Worm (Caenorhabditis elegans): ENCODE results near the gene nhr-253.

nhr-253 gene

ce11 chrV:440923-441322 is 44.5 kb downstream of the nhr-253 start, which contains the start of gene B0554.7:
Gene B0554.7, minus strand, starts transcription at chrV:441023.
- TF ChIP-seq elt-1 (tag; optimal IDR thresholded peaks at IDR 0.05) (no peak), zag-1 (tag; optimal IDR thresholded peaks at IDR 0.05) (no peak), nhr-21 (tag; optimal IDR thresholded peaks at IDR 0.05) (no peak), unc-62 (GFP tag; optimal IDR thresholded peaks at IDR 0.05) (no peak), Y55F3AM.14 (GFP tag; optimal IDR thresholded peaks at IDR 0.05) (no peak), lin-39 (tag; optimal IDR thresholded peaks at IDR 0.05) (no peak)

ce11 chrV:443193-443592 is 46.8 kb downstream of the nhr-253 start, which contains the start of gene srh-33:
Gene srh-33, minus strand, starts transcription at chrV:443293.
- TF ChIP-seq C34F6.9 (tag; optimal IDR thresholded peaks at IDR 0.05) (no peak), ama-1 (optimal IDR thresholded peaks at IDR 0.05) (no peak), unc-62 (GFP tag; optimal IDR thresholded peaks at IDR 0.05) (no peak), elt-1 (tag; optimal IDR thresholded peaks at IDR 0.05) (no peak), ztf-1 (GFP tag; conservative IDR thresholded peaks at IDR 0.05) (no peak), mbf-1 (tag; optimal IDR thresholded peaks at IDR 0.05) (no peak), egl-27 (tag; optimal IDR thresholded peaks at IDR 0.05) (no peak), R02D3.7 (tag; optimal IDR thresholded peaks at IDR 0.05) (no peak), lin-11 (tag; optimal IDR thresholded peaks at IDR 0.05) (no peak), sma-9 (GFP tag; optimal IDR thresholded peaks at IDR 0.05) (no peak), sma-9 (tag; optimal IDR thresholded peaks at IDR 0.05) (no peak)

- TF ChIP-seq ama-1 (optimal IDR thresholded peaks at IDR 0.05) (no peak), nhr-23 (tag; optimal IDR thresholded peaks at IDR 0.05) (no peak), egl-27 (tag; optimal IDR thresholded peaks at IDR 0.05) (no peak), mdl-1 (tag; optimal IDR thresholded peaks at IDR 0.05) (no peak), nhr-11 (tag; optimal IDR thresholded peaks at IDR 0.05) (no peak), lsy-2 (tag; optimal IDR thresholded peaks at IDR 0.05) (no peak), dmd-4 (tag; optimal IDR thresholded peaks at IDR 0.05) (no peak), sem-4 (tag; optimal IDR thresholded peaks at IDR 0.05) (no peak), aly-2 (tag; optimal IDR thresholded peaks at IDR 0.05) (no peak), elt-3 (tag; optimal IDR thresholded peaks at IDR 0.05) (no peak), mbf-1 (tag; optimal IDR thresholded peaks at IDR 0.05) (no peak), F13H6.1 (tag; optimal IDR thresholded peaks at IDR 0.05) (no peak), ztf-4 (tag; optimal IDR thresholded peaks at IDR 0.05) (no peak), zag-1 (tag; optimal IDR thresholded peaks at IDR 0.05) (no peak), R02D3.7 (tag; optimal IDR thresholded peaks at IDR 0.05) (no peak), lin-11 (tag; optimal IDR thresholded peaks at IDR 0.05) (no peak)
Observed at ce11 chrV:446574-446973, 50.2 kb downstream of the nhr-253 start, which contains the start of gene srh-34. Gene srh-34, minus strand, starts transcription at chrV:446674.

- TF ChIP-seq lsy-2 (tag; optimal IDR thresholded peaks at IDR 0.05), result no peak
- TF ChIP-seq zag-1 (tag; optimal IDR thresholded peaks at IDR 0.05), result no peak
- no peak for TF ChIP-seq mab-5 (tag; optimal IDR thresholded peaks at IDR 0.05)
- TF ChIP-seq elt-1 (tag; optimal IDR thresholded peaks at IDR 0.05), result no peak
- no peak for TF ChIP-seq ama-1 (optimal IDR thresholded peaks at IDR 0.05)
- no peak for TF ChIP-seq elt-3 (tag; optimal IDR thresholded peaks at IDR 0.05)
- no peak for TF ChIP-seq R02D3.7 (tag; optimal IDR thresholded peaks at IDR 0.05)
- no peak for TF ChIP-seq unc-55 (GFP tag; optimal IDR thresholded peaks at IDR 0.05)
- TF ChIP-seq peb-1 (tag; optimal IDR thresholded peaks at IDR 0.05), result no peak
- TF ChIP-seq nhr-23 (tag; optimal IDR thresholded peaks at IDR 0.05), result no peak
- TF ChIP-seq sma-3 (GFP tag; optimal IDR thresholded peaks at IDR 0.05), result no peak
- TF ChIP-seq lin-13 (GFP tag; optimal IDR thresholded peaks at IDR 0.05), result no peak
Observed at ce11 chrV:446988-447387, 50.6 kb downstream of the nhr-253 start.
